Worm (Caenorhabditis elegans): ENCODE results near the gene C36A4.10.

C36A4.10 gene

ce11 chrIII:3867378-3867904, 36.2 kb upstream of the C36A4.10 start, which contains the start of gene rpl-3 (continued):
- TF ChIP-seq lim-7 (GFP tag; IDR thresholded peaks at IDR 0.05) (peak; percentile 99), ceh-82 (tag; optimal IDR thresholded peaks at IDR 0.05) (peak; percentile 94), jun-1 (tag; optimal IDR thresholded peaks at IDR 0.05) (peak; percentile 99), nhr-11 (tag; optimal IDR thresholded peaks at IDR 0.05) (peak; percentile 100), ceh-28 (tag; optimal IDR thresholded peaks at IDR 0.05) (peak; percentile 92), F10B5.3 (tag; optimal IDR thresholded peaks at IDR 0.05) (peak; percentile 96), ztf-11 (tag; optimal IDR thresholded peaks at IDR 0.05) (peak; percentile 93), F49E8.2 (tag; optimal IDR thresholded peaks at IDR 0.05; ENCODE audit: borderline replicate concordance) (peak; percentile 98), dmd-8 (GFP tag; IDR thresholded peaks at IDR 0.05) (peak; percentile 98), nhr-25 (tag; optimal IDR thresholded peaks at IDR 0.05; ENCODE audit: borderline replicate concordance, insufficient read depth) (peak; percentile 99), arid-1 (GFP tag; conservative IDR thresholded peaks at IDR 0.05) (peak; percentile 99), fos-1 (tag; optimal IDR thresholded peaks at IDR 0.05) (peak; percentile 99), pha-4 (GFP tag; IDR thresholded peaks at IDR 0.05) (peak; percentile 99), pha-4 (tag; optimal IDR thresholded peaks at IDR 0.05) (peak; percentile 87)

DNA sequence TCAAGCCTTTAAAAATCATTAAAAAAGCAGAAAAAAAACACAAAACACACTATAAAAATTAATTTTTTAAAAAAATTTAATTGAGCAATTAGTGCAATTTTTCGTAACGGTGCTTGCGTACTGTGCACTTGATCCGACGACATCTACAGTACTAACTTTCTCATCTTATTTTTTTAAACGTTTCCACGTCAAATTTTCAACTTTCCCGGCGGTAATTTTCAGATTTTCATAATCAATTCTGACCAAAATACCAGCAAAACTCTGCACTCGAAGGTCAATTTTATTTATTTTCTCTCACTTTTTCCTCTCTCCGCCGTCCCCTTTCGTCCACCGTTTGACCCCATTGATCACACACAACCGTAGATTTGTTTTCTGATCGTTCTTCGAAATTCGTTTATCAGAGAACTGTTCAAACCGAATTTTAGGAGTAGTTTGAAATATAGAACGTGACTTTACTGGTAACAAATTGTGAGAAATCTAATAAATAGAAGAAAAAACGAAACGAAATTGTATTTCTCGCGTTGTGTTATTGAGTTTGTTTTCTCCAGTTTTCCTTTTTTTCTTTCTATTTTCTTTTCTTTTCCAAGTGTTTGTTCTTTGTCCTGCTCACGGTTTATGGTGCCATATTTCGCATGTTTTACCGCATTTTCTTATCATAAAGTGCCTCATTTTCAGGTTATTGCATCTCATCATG, 32.7 kb upstream of the C36A4.10 start, which contains the start of gene acs-19:
TSS of gene acs-19 (plus strand) at position 676 of the 694 bp plus-strand sequence.
- TF ChIP-seq nhr-42 (GFP tag; IDR thresholded peaks at IDR 0.05) (no peak), hlh-30 (tag; optimal IDR thresholded peaks at IDR 0.05; ENCODE audit: insufficient read depth) (peak; percentile 1), mep-1 (tag; optimal IDR thresholded peaks at IDR 0.05) (peak; percentile 29), dve-1 (tag; optimal IDR thresholded peaks at IDR 0.05; ENCODE audit: insufficient read depth) (peak; percentile 25), tag-97 (GFP tag; IDR thresholded peaks at IDR 0.05) (no peak), mxl-2 (GFP tag; conservative IDR thresholded peaks at IDR 0.05) (no peak), zfp-3 (GFP tag; conservative IDR thresholded peaks at IDR 0.05) (0 out of 2 replicates have a peak, but pooled peaks have one; percentile 19), lsy-2 (tag; optimal IDR thresholded peaks at IDR 0.05) (peak in 1 of 2 experiments; percentile 34), Y48G9A.11 (GFP tag; IDR thresholded peaks at IDR 0.05) (0 out of 2 replicates have a peak, but pooled peaks have one; percentile 25), hif-1 (tag; optimal IDR thresholded peaks at IDR 0.05) (peak in 1 of 2 experiments; percentile 30), gei-8 (GFP tag; optimal IDR thresholded peaks at IDR 0.05) (peak; percentile 7), daf-16 (GFP tag; optimal IDR thresholded peaks at IDR 0.05) (no peak), daf-16 (tag; optimal IDR thresholded peaks at IDR 0.05) (peak; percentile 4), ces-1 (GFP tag; optimal IDR thresholded peaks at IDR 0.05) (peak; percentile 87), rbr-2 (tag; optimal IDR thresholded peaks at IDR 0.05) (peak; percentile 9), hlh-11 (tag; optimal IDR thresholded peaks at IDR 0.05) (peak; percentile 17), aha-1 (tag) (peak; percentile 95), zip-2 (tag; optimal IDR thresholded peaks at IDR 0.05) (no peak), saeg-2 (GFP tag; IDR thresholded peaks at IDR 0.05) (no peak), F10B5.3 (tag; optimal IDR thresholded peaks at IDR 0.05) (no peak)

DNA sequence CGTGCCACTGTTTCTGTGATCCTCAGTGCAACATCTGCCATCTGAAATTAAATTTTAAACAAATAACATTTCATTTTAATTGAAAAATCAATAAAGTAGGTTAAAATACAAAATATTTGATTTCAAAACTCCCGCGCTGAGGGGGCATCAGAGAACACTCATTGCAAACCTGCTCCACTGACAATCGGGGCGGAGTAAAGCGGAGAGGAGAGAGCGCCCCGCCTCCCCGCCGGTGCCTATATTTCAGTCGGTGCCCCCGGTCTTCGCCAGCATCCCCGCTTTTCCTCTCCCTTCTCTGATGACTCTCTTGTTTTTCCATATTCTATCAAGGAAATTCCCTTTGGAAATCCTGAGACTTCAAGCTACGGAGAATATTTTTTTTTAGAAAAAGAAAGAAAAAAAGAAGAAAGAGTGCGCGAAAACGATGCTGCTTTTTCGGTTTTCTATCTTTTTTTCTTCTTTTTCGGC, 31.7 kb upstream of the C36A4.10 start, which contains the start of gene brc-1:
TSS of gene brc-1 (minus strand) at position 51 of the 468 bp plus-strand sequence.
- TF ChIP-seq zfp-3 (GFP tag; conservative IDR thresholded peaks at IDR 0.05) (peak; percentile 35; the same call in 1 of the 2 replicates), daf-16 (GFP tag; optimal IDR thresholded peaks at IDR 0.05) (peak in 1 of 2 experiments; percentile 41), daf-16 (tag; optimal IDR thresholded peaks at IDR 0.05) (peak; percentile 50), D1046.2 (GFP tag; IDR thresholded peaks at IDR 0.05) (peak; percentile 73; the same call in 1 of the 2 replicates), nhr-102 (tag; optimal IDR thresholded peaks at IDR 0.05) (peak; percentile 39), lin-13 (GFP tag; optimal IDR thresholded peaks at IDR 0.05) (peak; percentile 77), Y105C5A.15 (GFP tag; IDR thresholded peaks at IDR 0.05) (no peak), egl-43 (GFP tag; IDR thresholded peaks at IDR 0.05) (peak; percentile 85), mes-2 (tag; optimal IDR thresholded peaks at IDR 0.05; ENCODE audit: poor library complexity, severe bottlenecking) (peak; percentile 87), spr-3 (GFP tag; optimal IDR thresholded peaks at IDR 0.05) (peak; percentile 30), ceh-62 (tag; optimal IDR thresholded peaks at IDR 0.05) (no peak), aha-1 (tag) (peak; percentile 97), mep-1 (tag; optimal IDR thresholded peaks at IDR 0.05) (peak; percentile 95), pha-4 (GFP tag; IDR thresholded peaks at IDR 0.05) (peak; percentile 69), pha-4 (tag; optimal IDR thresholded peaks at IDR 0.05) (no peak), hlh-11 (tag; optimal IDR thresholded peaks at IDR 0.05) (peak; percentile 92), lir-3 (tag; optimal IDR thresholded peaks at IDR 0.05) (no peak), hif-1 (tag; optimal IDR thresholded peaks at IDR 0.05) (peak; percentile 33 to 90), arid-1 (GFP tag; conservative IDR thresholded peaks at IDR 0.05) (0 out of 2 replicates have a peak, but pooled peaks have one; percentile 45), lim-7 (GFP tag; IDR thresholded peaks at IDR 0.05) (peak; percentile 57; the same call in 1 of the 2 replicates), set-16 (GFP tag; IDR thresholded peaks at IDR 0.05) (peak; percentile 98), zip-11 (GFP tag; IDR thresholded peaks at IDR 0.05) (no peak)
